Fruit fly (Drosophila melanogaster): Measurements from ENCODE around the gene bnb.

The bnb gene

dm6 chrX:18843229-18844033, 45.9 kb upstream of the bnb start, which contains the start of gene htk (continued):
- TF ChIP-seq CG1647 (GFP tag; optimal IDR thresholded peaks at IDR 0.05) = peak; percentile 2
- no peak for TF ChIP-seq wek (GFP tag; optimal IDR thresholded peaks at IDR 0.05)
- peak; percentile 20 for TF ChIP-seq CG4328 (GFP tag; optimal IDR thresholded peaks at IDR 0.05)
- TF ChIP-seq CG6175 (GFP tag; IDR thresholded peaks at IDR 0.05) = 0 out of 3 replicates have a peak, but pooled peaks have one; percentile 15
- peak; percentile 60 for TF ChIP-seq Atf6 (GFP tag; IDR thresholded peaks at IDR 0.05)
- peak; percentile 78 for TF ChIP-seq pnt (GFP tag; optimal IDR thresholded peaks at IDR 0.05)
- 0 out of 3 replicates have a peak, but pooled peaks have one; percentile 2 for TF ChIP-seq sr (GFP tag; IDR thresholded peaks at IDR 0.05)
- TF ChIP-seq croc (GFP tag; conservative IDR thresholded peaks at IDR 0.05) = 0 out of 3 replicates have a peak, but pooled peaks have one; percentile 14
- TF ChIP-seq grn (GFP tag; optimal IDR thresholded peaks at IDR 0.05) = no peak
- no peak for TF ChIP-seq kah (GFP tag; optimal IDR thresholded peaks at IDR 0.05)
- TF ChIP-seq CG14441 (GFP tag; IDR thresholded peaks at IDR 0.05) = peak; percentile 52
- TF ChIP-seq zfh2 (GFP tag; optimal IDR thresholded peaks at IDR 0.05) = peak; percentile 48
- peak; percentile 62 for TF ChIP-seq maf-S (GFP tag; optimal IDR thresholded peaks at IDR 0.05)
- no peak for TF ChIP-seq pb (GFP tag; optimal IDR thresholded peaks at IDR 0.05)
- peak; percentile 49 for TF ChIP-seq lab (GFP tag; optimal IDR thresholded peaks at IDR 0.05)
- TF ChIP-seq zen (tag; optimal IDR thresholded peaks at IDR 0.05) = peak; percentile 72
- peak; percentile 80 for TF ChIP-seq CG12659 (GFP tag; optimal IDR thresholded peaks at IDR 0.05)
- TF ChIP-seq CG16813 (GFP tag; IDR thresholded peaks at IDR 0.05; ENCODE audit: partially characterized antibody) = peak; percentile 87
- TF ChIP-seq aop (GFP tag; IDR thresholded peaks at IDR 0.05) = no peak
- TF ChIP-seq tup (GFP tag; optimal IDR thresholded peaks at IDR 0.05) = peak; percentile 5
- peak; percentile 65 for TF ChIP-seq slp2 (GFP tag; optimal IDR thresholded peaks at IDR 0.05)
- no peak for TF ChIP-seq CG10274 (GFP tag; optimal IDR thresholded peaks at IDR 0.05)
- TF ChIP-seq D19B (GFP tag; optimal IDR thresholded peaks at IDR 0.05) = no peak
- peak; percentile 54; the same call in 2 of the 3 replicates for TF ChIP-seq Optix (GFP tag; IDR thresholded peaks at IDR 0.05)
- no peak for TF ChIP-seq Jarid2 (GFP tag; optimal IDR thresholded peaks at IDR 0.05)
- peak; percentile 40; the same call in 1 of the 2 replicates for TF ChIP-seq al (GFP tag; IDR thresholded peaks at IDR 0.05)
- peak; percentile 53 for TF ChIP-seq oc (tag; optimal IDR thresholded peaks at IDR 0.05)
- TF ChIP-seq Camta (GFP tag; optimal IDR thresholded peaks at IDR 0.05) = peak; percentile 72
- peak; percentile 68 for TF ChIP-seq ken (GFP tag; IDR thresholded peaks at IDR 0.05)
- TF ChIP-seq Dip2 (GFP tag; IDR thresholded peaks at IDR 0.05) = peak; percentile 91
- peak; percentile 66 for TF ChIP-seq CG3163 (GFP tag; optimal IDR thresholded peaks at IDR 0.05)
- peak; percentile 75 to 81 for TF ChIP-seq dpn (GFP tag; optimal IDR thresholded peaks at IDR 0.05)
- TF ChIP-seq knrl (GFP tag; IDR thresholded peaks at IDR 0.05; ENCODE audit: partially characterized antibody) = peak; percentile 87
- peak; percentile 52 for TF ChIP-seq emc (GFP tag; optimal IDR thresholded peaks at IDR 0.05)
- no peak for TF ChIP-seq hth (optimal IDR thresholded peaks at IDR 0.05)
- TF ChIP-seq CG8089 (GFP tag; optimal IDR thresholded peaks at IDR 0.05) = peak; percentile 66
- TF ChIP-seq ase (GFP tag; IDR thresholded peaks at IDR 0.05) = peak; percentile 62; the same call in 2 of the 3 replicates
- peak; percentile 37 for TF ChIP-seq CG2678 (tag; optimal IDR thresholded peaks at IDR 0.05)
- TF ChIP-seq sqz (GFP tag; optimal IDR thresholded peaks at IDR 0.05) = no peak
- TF ChIP-seq CG15514 (GFP tag; optimal IDR thresholded peaks at IDR 0.05) = peak; percentile 77
- TF ChIP-seq mam (GFP tag; optimal IDR thresholded peaks at IDR 0.05) = peak; percentile 77
- TF ChIP-seq CG18262 (tag; optimal IDR thresholded peaks at IDR 0.05) = peak; percentile 43
- peak; percentile 44 for TF ChIP-seq gfzf (GFP tag; optimal IDR thresholded peaks at IDR 0.05)
- peak; percentile 11 for TF ChIP-seq CG8924 (tag; optimal IDR thresholded peaks at IDR 0.05)
- TF ChIP-seq trh (GFP tag; optimal IDR thresholded peaks at IDR 0.05) = peak; percentile 60
- TF ChIP-seq Usf (GFP tag; optimal IDR thresholded peaks at IDR 0.05) = peak; percentile 21
- TF ChIP-seq CG7745 (tag; optimal IDR thresholded peaks at IDR 0.05) = no peak
- peak; percentile 55 for TF ChIP-seq CG14667 (GFP tag; IDR thresholded peaks at IDR 0.05)
- peak; percentile 93 for TF ChIP-seq unc-4 (GFP tag; IDR thresholded peaks at IDR 0.05; ENCODE audit: partially characterized antibody)
